Fruit fly (Drosophila melanogaster) whole organism, embryonic: ENCODE measurements around the gene APC4.

Experiments
- BEAF-32 ChIP-seq: fragments of 200-800 bp; sonication (Bioruptor generic); optimal IDR thresholded peaks from 3 replicates; lab custom pipeline; 2017; ENCODE audit warnings: missing biosample characterization, missing genetic modification characterization, mild to moderate bottlenecking, moderate library complexity, missing genetic modification reagents
- CG10565 ChIP-seq: fragments of 200-800 bp; sonication (Bioruptor generic); optimal IDR thresholded peaks from 3 replicates; lab custom pipeline; 2016; ENCODE audit warnings: missing biosample characterization, mild to moderate bottlenecking, missing genetic modification characterization
- CG15479 ChIP-seq: fragments of 200-800 bp; sonication (Bioruptor generic); optimal IDR thresholded peaks from 3 replicates; lab custom pipeline; 2019; ENCODE audit warnings: missing biosample characterization, mild to moderate bottlenecking, missing genetic modification characterization, moderate library complexity
- CG17568 ChIP-seq: fragments of 200-800 bp; sonication (Bioruptor generic); optimal IDR thresholded peaks from 2 replicates; lab custom pipeline; 2018; ENCODE audit warnings: missing biosample characterization, mild to moderate bottlenecking, missing genetic modification characterization, moderate library complexity
- CG2875 ChIP-seq: fragments of 200-800 bp; sonication (Bioruptor generic); optimal IDR thresholded peaks from 2 replicates; lab custom pipeline; 2017; ENCODE audit warnings: missing biosample characterization, mild to moderate bottlenecking, missing genetic modification characterization, missing genetic modification reagents
- CG4854 ChIP-seq: fragments of 200-800 bp; sonication (Bioruptor generic); optimal IDR thresholded peaks from 2 replicates; lab custom pipeline; 2016; ENCODE audit warnings: missing biosample characterization, missing genetic modification characterization, inconsistent platforms
- CG6765 ChIP-seq: fragments of 200-800 bp; sonication (Bioruptor generic); optimal IDR thresholded peaks from 3 replicates; lab custom pipeline; 2017; ENCODE audit warnings: missing biosample characterization, mild to moderate bottlenecking, missing genetic modification characterization
- CG6854 ChIP-seq: fragments of 200-800 bp; sonication (Bioruptor generic); optimal IDR thresholded peaks from 3 replicates; lab custom pipeline; 2017; ENCODE audit warnings: missing biosample characterization, mild to moderate bottlenecking, missing genetic modification characterization
- Drgx ChIP-seq: fragments of 200-800 bp; sonication (Bioruptor generic); IDR thresholded peaks from 2 replicates; pipeline ENCODE4 v1.3.6; 2022; ENCODE audit warnings: missing biosample characterization, missing genetic modification characterization
- kay ChIP-seq: fragments of 200-800 bp; sonication (Bioruptor generic); optimal IDR thresholded peaks from 2 replicates; lab custom pipeline; 2016; ENCODE audit warnings: missing biosample characterization, missing genetic modification characterization
- oc ChIP-seq: fragments of 200-800 bp; sonication (Bioruptor generic); optimal IDR thresholded peaks from 2 replicates; lab custom pipeline; 2018; ENCODE audit warnings: missing biosample characterization, mild to moderate bottlenecking, missing genetic modification characterization, moderate library complexity
- pan ChIP-seq, 4 experiments: fragments of >200 bp in 3 of 4; fragments of 200-800 bp in 1 of 4; sonication (Bioruptor generic) in 1 of 4; optimal IDR thresholded peaks in 3 of 4; IDR thresholded peaks in 1 of 4; 2 replicates each; pipeline versions ENCODE4 v1.3.6 to Lab custom; 2017 to 2022; ENCODE audit warnings: missing biosample characterization in 2 of 4, missing genetic modification characterization in 2 of 4, mixed read lengths in 1 of 4
- zfh1 ChIP-seq: fragments of 200-800 bp; sonication (Bioruptor generic); IDR thresholded peaks from 3 replicates; pipeline ENCODE4 v1.3.6; 2022; ENCODE audit warnings: missing biosample characterization, missing genetic modification characterization

- TF ChIP-seq CG2875 (GFP tag; lab: Kevin White, UChicago): no peak
- no peak for TF ChIP-seq CG6854 (GFP tag; lab: Kevin White, UChicago)
- no peak for TF ChIP-seq CG17568 (GFP tag; lab: Kevin White, UChicago)
- TF ChIP-seq Drgx (GFP tag; lab: Robert Waterston, UW): no peak
- TF ChIP-seq oc (tag; lab: Kevin White, UChicago): peak; percentile 16
- no peak for TF ChIP-seq CG4854 (GFP tag; lab: Kevin White, UChicago)
- TF ChIP-seq zfh1: no peak
- no peak for TF ChIP-seq kay (GFP tag; lab: Kevin White, UChicago)
- no peak for TF ChIP-seq CG6765 (GFP tag; lab: Kevin White, UChicago)
- peak; percentile 47 for TF ChIP-seq BEAF-32 (GFP tag; lab: Kevin White, UChicago)
- TF ChIP-seq CG10565 (GFP tag; lab: Kevin White, UChicago): no peak
- TF ChIP-seq pan (optimal IDR thresholded peaks at IDR 0.05; lab: Kevin White, UChicago): no peak
- no peak for TF ChIP-seq pan (GFP tag; optimal IDR thresholded peaks at IDR 0.05 in 1 of 2, IDR thresholded peaks at IDR 0.05 in 1 of 2)
- TF ChIP-seq CG15479 (GFP tag; lab: Kevin White, UChicago): no peak
These were observed 45.2 kb downstream of the APC4 start for dm6 chrX:9128012-9128280.
